Worm (Caenorhabditis elegans) whole organism, L1 larva: ENCODE data around the gene rpoa-1.

Experiments
- ceh-90 ChIP-seq: sonication (generic microtip); optimal IDR thresholded peaks from 2 replicates; lab custom pipeline; 2016; ENCODE audit warnings: missing genetic modification characterization, missing compliant biosample characterization
- mab-9 ChIP-seq: fragments of 200-800 bp; sonication (Bioruptor generic); IDR thresholded peaks from 2 replicates; pipeline ENCODE4 v1.3.6; 2022; ENCODE audit warnings: missing genetic modification reagents, missing genetic modification characterization, missing compliant biosample characterization
- rnt-1 ChIP-seq: sonication (generic microtip); optimal IDR thresholded peaks from 2 replicates; lab custom pipeline; 2016; ENCODE audit warnings: mild to moderate bottlenecking, missing genetic modification characterization, moderate library complexity, missing compliant biosample characterization
- snpc-4 ChIP-seq: fragments of 150-350 bp; optimal IDR thresholded peaks from 2 replicates; lab custom pipeline; 2014; ENCODE audit warnings: missing biosample characterization, missing genetic modification characterization
- sptf-1 ChIP-seq: fragments of 150-350 bp; optimal IDR thresholded peaks from 2 replicates; lab custom pipeline; 2014; ENCODE audit warnings: missing biosample characterization, missing genetic modification characterization

DNA sequence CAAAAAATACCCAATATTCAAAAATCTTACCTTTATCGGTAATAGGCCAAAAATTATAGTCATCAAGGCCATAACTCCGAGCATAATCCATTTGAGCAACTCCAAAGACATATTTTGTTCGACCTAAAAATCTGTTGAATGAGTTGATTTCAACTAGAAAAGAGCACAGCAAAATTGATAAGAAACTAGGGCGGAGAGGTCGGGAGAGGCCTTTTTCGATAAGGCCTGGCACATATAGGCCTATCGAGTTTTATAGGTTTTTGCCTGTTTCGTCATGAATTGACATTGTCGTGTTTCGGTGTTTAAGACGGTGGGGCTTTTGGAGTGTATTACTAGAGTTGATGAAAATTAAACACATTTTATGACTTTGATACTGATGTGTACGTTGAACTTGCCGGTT, 21.1 kb upstream of the rpoa-1 start, which contains the start of gene zipt-2.3:
- TF ChIP-seq mab-9 (GFP tag; lab: Robert Waterston, UW) (no peak), sptf-1 (tag; lab: Kevin White, UChicago) (no peak), rnt-1 (tag; lab: Kevin White, UChicago) (no peak), ceh-90 (no peak), snpc-4 (tag; lab: Kevin White, UChicago) (no peak)
